Worm (Caenorhabditis elegans): Measurements from ENCODE around the gene srv-26.

ce11 chrIV:6330790-6331189 is 29.1 kb upstream of the srv-26 start:
- TF ChIP-seq zip-2 (tag; optimal IDR thresholded peaks at IDR 0.05) (no peak), Y75B8A.6 (GFP tag; IDR thresholded peaks at IDR 0.05) (no peak), T20F7.1 (GFP tag; optimal IDR thresholded peaks at IDR 0.05) (peak; percentile 33), dmd-8 (GFP tag; IDR thresholded peaks at IDR 0.05) (no peak), set-16 (GFP tag; IDR thresholded peaks at IDR 0.05) (no peak)

All from whole organism, L4 larva.